Fruit fly (Drosophila melanogaster): Measurements from ENCODE around the gene CG31156.
A peak's percentile ranks its signal among the peaks of the same experiment; 100 is the strongest.

CG31156 gene

dm6 chr3R:22632980-22633379 is 19.5 kb upstream of the CG31156 start (continued):
- TF ChIP-seq ac (GFP tag; optimal IDR thresholded peaks at IDR 0.05) (peak; percentile 57), CG6254 (GFP tag; optimal IDR thresholded peaks at IDR 0.05) (no peak), CG2202 (tag; optimal IDR thresholded peaks at IDR 0.05) (no peak), wek (GFP tag; optimal IDR thresholded peaks at IDR 0.05) (no peak), Neu2 (GFP tag; optimal IDR thresholded peaks at IDR 0.05; ENCODE audit: borderline replicate concordance) (no peak), Ptx1 (GFP tag; IDR thresholded peaks at IDR 0.05) (no peak), CG4360 (GFP tag; IDR thresholded peaks at IDR 0.05) (peak; percentile 89), ham (GFP tag; IDR thresholded peaks at IDR 0.05) (no peak), CG1792 (GFP tag; optimal IDR thresholded peaks at IDR 0.05) (no peak), CG13287 (GFP tag; IDR thresholded peaks at IDR 0.05; ENCODE audit: partially characterized antibody) (no peak), CG3281 (GFP tag; optimal IDR thresholded peaks at IDR 0.05) (no peak), YL-1 (GFP tag; optimal IDR thresholded peaks at IDR 0.05) (no peak), CG5953 (GFP tag; IDR thresholded peaks at IDR 0.05) (no peak), fd96Cb (tag; optimal IDR thresholded peaks at IDR 0.05) (no peak), gro (GFP tag; optimal IDR thresholded peaks at IDR 0.05) (no peak), aop (GFP tag; IDR thresholded peaks at IDR 0.05) (no peak), CG32532 (GFP tag; IDR thresholded peaks at IDR 0.05) (no peak), sqz (GFP tag; optimal IDR thresholded peaks at IDR 0.05) (no peak), Fer3 (tag; optimal IDR thresholded peaks at IDR 0.05) (no peak), az2 (GFP tag; optimal IDR thresholded peaks at IDR 0.05) (no peak), CG14965 (GFP tag; optimal IDR thresholded peaks at IDR 0.05; ENCODE audit: borderline replicate concordance) (no peak), unpg (GFP tag; optimal IDR thresholded peaks at IDR 0.05) (no peak), eve (GFP tag; optimal IDR thresholded peaks at IDR 0.05) (no peak), CG8944 (GFP tag; optimal IDR thresholded peaks at IDR 0.05) (no peak), peb (GFP tag; IDR thresholded peaks at IDR 0.05) (no peak), sob (GFP tag; IDR thresholded peaks at IDR 0.05) (0 out of 2 replicates have a peak, but pooled peaks have one; percentile 10), CG16815 (GFP tag; optimal IDR thresholded peaks at IDR 0.05) (no peak), dysf (GFP tag; IDR thresholded peaks at IDR 0.05) (no peak), lola (GFP tag; optimal IDR thresholded peaks at IDR 0.05) (no peak)

DNA sequence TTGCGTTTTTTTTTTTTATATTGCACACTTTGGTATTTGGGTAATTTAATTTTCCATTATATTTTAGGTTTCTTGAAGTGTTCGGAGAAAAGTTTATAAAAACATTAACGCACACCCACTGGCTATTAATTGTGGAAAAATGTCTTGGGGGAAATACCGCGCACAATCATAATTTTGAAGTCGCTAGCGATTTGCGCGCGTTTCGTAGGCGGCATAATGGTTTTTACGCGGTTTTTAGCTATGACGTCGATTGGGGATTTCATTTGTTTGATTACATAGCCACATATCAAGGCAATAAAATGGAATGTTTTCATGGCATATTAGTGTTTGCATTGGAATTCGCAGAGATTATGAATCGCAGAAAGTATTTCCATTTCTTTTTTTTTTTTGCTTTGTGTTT is 18.7 kb upstream of the CG31156 start:
- TF ChIP-seq p53 (GFP tag; optimal IDR thresholded peaks at IDR 0.05) (no peak), CG8359 (GFP tag; optimal IDR thresholded peaks at IDR 0.05; ENCODE audit: borderline replicate concordance) (peak; percentile 99), sens (GFP tag) (peak; percentile 31), sd (tag; optimal IDR thresholded peaks at IDR 0.05) (peak; percentile 50), Pdp1 (GFP tag; optimal IDR thresholded peaks at IDR 0.05) (peak in 1 of 2 experiments; percentile 20), bbx (GFP tag; IDR thresholded peaks at IDR 0.05; ENCODE audit: partially characterized antibody) (no peak), Neu2 (GFP tag; optimal IDR thresholded peaks at IDR 0.05; ENCODE audit: borderline replicate concordance) (no peak)

DNA sequence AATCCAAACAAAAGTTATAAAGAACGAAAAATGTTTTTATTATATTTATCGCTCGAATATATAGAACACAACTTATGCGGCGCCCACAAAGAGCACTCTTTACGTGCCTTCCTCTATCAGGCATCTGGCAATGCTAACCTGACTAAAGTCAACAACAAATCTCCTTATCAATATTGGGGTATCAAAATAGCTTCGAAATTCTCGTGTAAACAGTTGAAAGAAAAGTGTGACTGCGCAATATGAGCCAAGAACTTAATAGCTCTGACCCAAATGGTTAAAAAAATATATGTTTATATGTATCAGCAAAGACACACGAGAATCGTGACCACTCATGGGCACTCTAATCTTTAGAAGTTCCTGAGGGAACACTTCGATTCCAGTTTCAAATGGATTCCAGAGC is 17.7 kb upstream of the CG31156 start:
- TF ChIP-seq Dbx (GFP tag; IDR thresholded peaks at IDR 0.05) (no peak), rib (GFP tag; IDR thresholded peaks at IDR 0.05) (no peak), eyg (GFP tag; optimal IDR thresholded peaks at IDR 0.05) (no peak), mam (GFP tag; optimal IDR thresholded peaks at IDR 0.05) (no peak), CG4328 (GFP tag; optimal IDR thresholded peaks at IDR 0.05) (no peak), Optix (GFP tag; IDR thresholded peaks at IDR 0.05) (no peak), PHDP (tag; optimal IDR thresholded peaks at IDR 0.05) (peak; percentile 47), CG12071 (GFP tag; optimal IDR thresholded peaks at IDR 0.05) (no peak), CG42726 (GFP tag; IDR thresholded peaks at IDR 0.05; ENCODE audit: partially characterized antibody) (no peak), Awh (GFP tag; IDR thresholded peaks at IDR 0.05) (no peak), tgo (GFP tag; IDR thresholded peaks at IDR 0.05) (no peak), Neu2 (GFP tag; optimal IDR thresholded peaks at IDR 0.05; ENCODE audit: borderline replicate concordance) (no peak), CG30020 (tag; optimal IDR thresholded peaks at IDR 0.05) (no peak), gro (GFP tag; optimal IDR thresholded peaks at IDR 0.05) (no peak), shn (GFP tag; optimal IDR thresholded peaks at IDR 0.05) (no peak), twi (tag; optimal IDR thresholded peaks at IDR 0.05) (peak; percentile 4), CG2120 (GFP tag; optimal IDR thresholded peaks at IDR 0.05) (peak; percentile 11)
